Worm (Caenorhabditis elegans): ENCODE measurements around the gene T16G12.8.

T16G12.8 gene

DNA sequence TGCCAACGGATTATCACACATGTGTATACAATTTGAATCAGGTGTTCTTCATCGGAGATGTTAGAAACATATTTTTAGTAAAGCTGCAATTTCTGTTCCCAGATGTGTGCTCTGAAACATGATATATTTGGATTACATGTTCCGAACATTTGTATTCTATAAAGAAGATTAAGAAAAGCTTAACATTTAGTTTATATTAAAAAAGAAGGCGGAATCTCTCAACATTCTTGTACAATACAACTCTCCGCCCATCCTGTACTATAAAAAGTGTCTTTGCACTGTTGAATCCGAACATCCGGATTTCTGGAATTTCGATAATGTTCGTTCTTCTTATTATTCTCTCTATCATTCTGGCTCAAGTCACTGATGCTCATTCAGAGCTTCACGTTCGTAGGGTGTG, 31.2 kb upstream of the T16G12.8 start, which contains the start of gene ins-23:
Gene ins-23, plus strand, starts transcription at position 301 of the 400 bp plus-strand sequence.
- no peak for TF ChIP-seq elt-3 (tag; optimal IDR thresholded peaks at IDR 0.05)
- no peak for TF ChIP-seq tlp-1 (tag; optimal IDR thresholded peaks at IDR 0.05)
- TF ChIP-seq lin-35 (GFP tag; optimal IDR thresholded peaks at IDR 0.05) = no peak
- TF ChIP-seq nhr-71 (tag; optimal IDR thresholded peaks at IDR 0.05) = no peak
- TF ChIP-seq hlh-4 (tag; optimal IDR thresholded peaks at IDR 0.05) = no peak
- TF ChIP-seq nhr-76 (tag; optimal IDR thresholded peaks at IDR 0.05) = no peak
- no peak for TF ChIP-seq lin-13 (GFP tag; optimal IDR thresholded peaks at IDR 0.05)
- no peak for TF ChIP-seq vab-15 (tag; optimal IDR thresholded peaks at IDR 0.05)
- no peak for TF ChIP-seq nhr-237 (tag; optimal IDR thresholded peaks at IDR 0.05)
- TF ChIP-seq nhr-12 (tag; optimal IDR thresholded peaks at IDR 0.05) = no peak
- no peak for TF ChIP-seq Y116A8C.19 (tag; optimal IDR thresholded peaks at IDR 0.05; ENCODE audit: borderline replicate concordance)

DNA sequence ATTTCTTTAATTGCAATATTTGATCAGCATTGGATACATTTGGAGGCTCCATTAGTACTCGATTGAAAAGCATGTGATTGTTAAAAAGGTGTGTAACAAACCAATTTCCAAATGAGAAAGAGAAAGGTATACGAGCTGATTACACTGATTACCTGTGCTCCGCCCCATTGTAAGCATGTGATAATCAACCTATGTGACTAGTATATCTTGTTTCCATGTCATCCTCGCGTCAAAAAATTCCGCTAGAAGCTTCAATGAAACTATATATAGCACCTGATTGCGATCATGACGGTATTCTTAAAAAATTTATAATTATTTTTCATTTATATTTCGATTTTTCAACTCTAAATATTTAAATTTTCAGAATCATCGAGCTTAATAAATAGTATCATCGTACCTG, 28.6 kb upstream of the T16G12.8 start, which contains the start of gene M04D8.4:
Gene M04D8.4, minus strand, starts transcription at position 101 of the 400 bp plus-strand sequence.
- no peak for TF ChIP-seq zip-4 (GFP tag; optimal IDR thresholded peaks at IDR 0.05)
- TF ChIP-seq ceh-8 (GFP tag; optimal IDR thresholded peaks at IDR 0.05) = peak; percentile 60

DNA sequence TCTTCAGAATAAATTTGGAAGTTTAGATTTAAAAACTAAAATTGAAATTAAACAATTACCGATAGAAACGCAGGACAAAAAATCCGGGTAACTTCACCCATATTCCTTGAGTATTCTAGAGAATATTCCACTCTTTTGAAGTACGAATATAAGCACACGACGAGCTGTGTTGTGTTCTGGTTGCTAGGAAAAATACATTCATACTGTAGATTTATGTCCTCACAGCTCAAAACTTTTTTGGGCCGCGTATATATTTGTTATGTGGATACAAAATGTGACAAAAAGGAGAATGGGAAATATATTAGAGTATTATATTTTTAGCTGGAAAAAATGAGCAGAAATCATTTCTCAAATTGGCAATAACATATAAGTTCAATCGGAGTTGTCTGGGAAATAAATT, 25.9 kb upstream of the T16G12.8 start, which contains the start of gene M04D8.5:
Gene M04D8.5, minus strand, starts transcription at position 101 of the 400 bp plus-strand sequence.
- TF ChIP-seq C16A3.4 (tag; optimal IDR thresholded peaks at IDR 0.05) (no peak), dsc-1 (tag; optimal IDR thresholded peaks at IDR 0.05) (no peak), egl-27 (tag; optimal IDR thresholded peaks at IDR 0.05) (no peak), snu-23 (GFP tag; optimal IDR thresholded peaks at IDR 0.05) (no peak), nhr-90 (tag; optimal IDR thresholded peaks at IDR 0.05; ENCODE audit: poor library complexity) (no peak), ama-1 (optimal IDR thresholded peaks at IDR 0.05) (no peak), sptf-1 (tag; optimal IDR thresholded peaks at IDR 0.05) (no peak), nhr-84 (tag; optimal IDR thresholded peaks at IDR 0.05) (no peak), mab-9 (GFP tag; IDR thresholded peaks at IDR 0.05) (no peak), lin-15B (tag; optimal IDR thresholded peaks at IDR 0.05) (no peak), lsy-2 (tag; optimal IDR thresholded peaks at IDR 0.05) (no peak), blmp-1 (tag; optimal IDR thresholded peaks at IDR 0.05) (no peak), lin-13 (GFP tag; optimal IDR thresholded peaks at IDR 0.05) (no peak)

DNA sequence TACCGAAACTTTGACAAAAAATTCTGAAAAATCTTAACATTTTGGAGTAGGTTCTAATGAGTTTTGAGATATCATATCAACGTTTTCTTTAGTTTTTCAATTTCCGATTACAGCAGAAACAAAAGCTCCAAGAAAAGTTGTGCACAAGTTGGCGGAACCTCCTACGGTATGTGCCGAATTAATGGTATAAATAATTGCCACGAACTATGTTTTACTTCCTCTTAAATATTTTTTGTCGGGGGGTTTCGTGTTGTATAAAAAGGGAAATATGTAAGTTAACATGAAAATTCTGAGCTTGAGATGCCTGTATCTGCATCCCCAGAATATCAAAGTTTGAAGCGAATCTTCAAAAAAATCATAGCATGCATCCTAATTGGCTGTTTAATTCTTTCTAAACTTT, 25.2 kb upstream of the T16G12.8 start, which contains the start of gene M04D8.8:
Gene M04D8.8, plus strand, starts transcription at position 301 of the 400 bp plus-strand sequence.
- TF ChIP-seq rnt-1 (tag; optimal IDR thresholded peaks at IDR 0.05) = no peak
- no peak for TF ChIP-seq egl-13 (tag; optimal IDR thresholded peaks at IDR 0.05)
- TF ChIP-seq hlh-17 (GFP tag; optimal IDR thresholded peaks at IDR 0.05; ENCODE audit: borderline replicate concordance) = no peak
- no peak for TF ChIP-seq C04F5.9 (tag; optimal IDR thresholded peaks at IDR 0.05)
- TF ChIP-seq efl-1 (optimal IDR thresholded peaks at IDR 0.05) = no peak
- TF ChIP-seq efl-1 (GFP tag; optimal IDR thresholded peaks at IDR 0.05 in 1 of 2) = no peak
- TF ChIP-seq ceh-90 (tag; optimal IDR thresholded peaks at IDR 0.05) = no peak
- no peak for TF ChIP-seq pag-3 (tag; optimal IDR thresholded peaks at IDR 0.05; ENCODE audit: borderline replicate concordance, insufficient read depth)
- TF ChIP-seq lin-14 (GFP tag; optimal IDR thresholded peaks at IDR 0.05) = no peak
- TF ChIP-seq lin-15B (tag; optimal IDR thresholded peaks at IDR 0.05) = no peak
- TF ChIP-seq sptf-1 (tag; optimal IDR thresholded peaks at IDR 0.05) = no peak
- TF ChIP-seq nhr-47 (tag; optimal IDR thresholded peaks at IDR 0.05) = no peak
- TF ChIP-seq ets-5 (GFP tag; IDR thresholded peaks at IDR 0.05) = no peak
- TF ChIP-seq hpl-2 (GFP tag; optimal IDR thresholded peaks at IDR 0.05) = no peak
- no peak for TF ChIP-seq dsc-1 (tag; optimal IDR thresholded peaks at IDR 0.05)
- TF ChIP-seq aly-2 (tag; optimal IDR thresholded peaks at IDR 0.05) = no peak
- TF ChIP-seq nhr-20 (tag; optimal IDR thresholded peaks at IDR 0.05) = no peak
- no peak for TF ChIP-seq xbp-1 (tag; optimal IDR thresholded peaks at IDR 0.05)
- no peak for TF ChIP-seq elt-2 (tag; optimal IDR thresholded peaks at IDR 0.05)
